Worm (Caenorhabditis elegans) whole organism, early embryonic: ENCODE measurements around the gene T09A12.8.

ENCODE experiments used
- ama-1 ChIP-seq: fragments of 150-350 bp; optimal IDR thresholded peaks from 2 replicates; lab custom pipeline; 2014
- hnd-1 ChIP-seq: sonication (generic microtip); optimal IDR thresholded peaks from 2 replicates; lab custom pipeline; 2016; ENCODE audit warnings: missing genetic modification characterization, missing compliant biosample characterization
- scrt-1 ChIP-seq: fragments of 200-800 bp; sonication (Bioruptor generic); IDR thresholded peaks from 2 replicates; pipeline ENCODE4 v1.3.6; 2022; ENCODE audit warnings: missing genetic modification characterization, missing compliant biosample characterization
- tbx-11 ChIP-seq: fragments of 200-800 bp; sonication (Bioruptor generic); IDR thresholded peaks from 2 replicates; pipeline ENCODE4 v1.3.6; 2022; ENCODE audit warnings: missing genetic modification characterization, missing compliant biosample characterization

ce11 chrIV:8291232-8291631 is 47.7 kb upstream of the T09A12.8 start, which contains the start of gene K07H8.2:
- TF ChIP-seq tbx-11 (GFP tag; lab: Robert Waterston, UW), result no peak
- no peak for TF ChIP-seq ama-1 (lab: Kevin White, UChicago)
- TF ChIP-seq scrt-1 (GFP tag; lab: Robert Waterston, UW), result no peak
- no peak for TF ChIP-seq hnd-1
